In genomic region chrX:12568292-12568923, dm6 we compare ENCODE assay signal across 2 fruit fly cellular contexts.
TF ChIP-seq lines count a peak whose summit lies in the region.

hwt (minus strand) TSS chrX:12568452.

- TF ChIP-seq CTCF in S2 (optimal IDR thresholded peaks at IDR 0.05; lab: Kevin White, UChicago), result peak; percentile 11 to 39
- TF ChIP-seq CTCF in whole organism, embryonic (GFP tag; optimal IDR thresholded peaks at IDR 0.05; lab: Kevin White, UChicago), result peak; percentile 91

TF ChIP-seq in whole organism, embryonic, 481 proteins besides CTCF, POLR2A, EP300 and RAD21:
- TF ChIP-seq Med (GFP tag; lab: Kevin White, UChicago) (peak; percentile 55), CG11398 (GFP tag; optimal IDR thresholded peaks at IDR 0.05; lab: Kevin White, UChicago) (no peak), CG4617 (GFP tag; optimal IDR thresholded peaks at IDR 0.05; lab: Kevin White, UChicago; ENCODE audit: borderline replicate concordance) (no peak), CG15479 (GFP tag; optimal IDR thresholded peaks at IDR 0.05; lab: Kevin White, UChicago) (no peak), abd-A (tag; optimal IDR thresholded peaks at IDR 0.05; lab: Kevin White, UChicago) (peak; percentile 42), Doc2 (GFP tag; IDR thresholded peaks at IDR 0.05; lab: Robert Waterston, UW) (no peak), Lpt (GFP tag; optimal IDR thresholded peaks at IDR 0.05; lab: Kevin White, UChicago) (no peak), gcm2 (GFP tag; optimal IDR thresholded peaks at IDR 0.05; lab: Kevin White, UChicago) (no peak), CG31441 (GFP tag; IDR thresholded peaks at IDR 0.05; lab: Robert Waterston, UW) (no peak), Deaf1 (tag; optimal IDR thresholded peaks at IDR 0.05; lab: Kevin White, UChicago) (peak; percentile 93), Ptx1 (GFP tag; IDR thresholded peaks at IDR 0.05; lab: Robert Waterston, UW) (0 out of 2 replicates have a peak, but pooled peaks have one; percentile 7), B-H1 (GFP tag; IDR thresholded peaks at IDR 0.05; lab: Robert Waterston, UW) (no peak), CG5953 (GFP tag; IDR thresholded peaks at IDR 0.05; lab: Robert Waterston, UW) (no peak), CG18476 (GFP tag; optimal IDR thresholded peaks at IDR 0.05; lab: Kevin White, UChicago) (no peak), Dp (GFP tag; optimal IDR thresholded peaks at IDR 0.05; lab: Kevin White, UChicago) (no peak), CG33557 (GFP tag; optimal IDR thresholded peaks at IDR 0.05; lab: Kevin White, UChicago) (no peak), eve (GFP tag; optimal IDR thresholded peaks at IDR 0.05; lab: Kevin White, UChicago) (no peak), danr (GFP tag; IDR thresholded peaks at IDR 0.05; lab: Robert Waterston, UW) (no peak), fd64A (GFP tag; optimal IDR thresholded peaks at IDR 0.05; lab: Kevin White, UChicago) (no peak), HHEX (GFP tag; optimal IDR thresholded peaks at IDR 0.05; lab: Kevin White, UChicago) (no peak), yki (optimal IDR thresholded peaks at IDR 0.05; lab: Kevin White, UChicago) (no peak), Gug (GFP tag; IDR thresholded peaks at IDR 0.05; lab: Robert Waterston, UW) (no peak), ranshi (GFP tag; IDR thresholded peaks at IDR 0.05; lab: Robert Waterston, UW) (no peak), CG10267 (tag; optimal IDR thresholded peaks at IDR 0.05; lab: Kevin White, UChicago) (no peak), CG10979 (tag; optimal IDR thresholded peaks at IDR 0.05; lab: Kevin White, UChicago) (peak; percentile 87), CG3726 (GFP tag; IDR thresholded peaks at IDR 0.05; lab: Robert Waterston, UW) (no peak), Optix (GFP tag; IDR thresholded peaks at IDR 0.05; lab: Robert Waterston, UW) (no peak), chinmo (GFP tag; IDR thresholded peaks at IDR 0.05; lab: Robert Waterston, UW; ENCODE audit: partially characterized antibody) (no peak), scrt (GFP tag; optimal IDR thresholded peaks at IDR 0.05; lab: Kevin White, UChicago) (no peak), zf30C (GFP tag; optimal IDR thresholded peaks at IDR 0.05; lab: Kevin White, UChicago) (no peak), Bdp1 (GFP tag; optimal IDR thresholded peaks at IDR 0.05; lab: Kevin White, UChicago) (no peak), tgo (GFP tag; IDR thresholded peaks at IDR 0.05; lab: Robert Waterston, UW) (no peak), kni (GFP tag; optimal IDR thresholded peaks at IDR 0.05; lab: Kevin White, UChicago) (no peak), eyg (GFP tag; optimal IDR thresholded peaks at IDR 0.05; lab: Kevin White, UChicago) (no peak), CG1602 (GFP tag; optimal IDR thresholded peaks at IDR 0.05; lab: Kevin White, UChicago) (no peak), TFAM (GFP tag; optimal IDR thresholded peaks at IDR 0.05; lab: Kevin White, UChicago) (no peak), nerfin-2 (GFP tag; IDR thresholded peaks at IDR 0.05; lab: Robert Waterston, UW; ENCODE audit: partially characterized antibody) (no peak), CG30431 (GFP tag; optimal IDR thresholded peaks at IDR 0.05; lab: Kevin White, UChicago) (no peak), pzg (GFP tag; optimal IDR thresholded peaks at IDR 0.05; lab: Kevin White, UChicago) (peak; percentile 11), CG11093 (GFP tag; IDR thresholded peaks at IDR 0.05; lab: Robert Waterston, UW) (no peak), CG2678 (tag; optimal IDR thresholded peaks at IDR 0.05; lab: Kevin White, UChicago) (no peak), CG15514 (GFP tag; optimal IDR thresholded peaks at IDR 0.05; lab: Kevin White, UChicago) (no peak), luna (GFP tag; optimal IDR thresholded peaks at IDR 0.05; lab: Kevin White, UChicago) (no peak), CG7963 (GFP tag; IDR thresholded peaks at IDR 0.05; lab: Robert Waterston, UW; ENCODE audit: partially characterized antibody) (no peak), hth (optimal IDR thresholded peaks at IDR 0.05; lab: Kevin White, UChicago) (no peak), CG11723 (GFP tag; optimal IDR thresholded peaks at IDR 0.05; lab: Kevin White, UChicago) (no peak), CG16813 (GFP tag; IDR thresholded peaks at IDR 0.05; lab: Robert Waterston, UW; ENCODE audit: partially characterized antibody) (no peak), ewg (GFP tag; optimal IDR thresholded peaks at IDR 0.05; lab: Kevin White, UChicago) (peak; percentile 88), HLHmδ (GFP tag; optimal IDR thresholded peaks at IDR 0.05; lab: Kevin White, UChicago) (no peak), Dref (GFP tag; IDR thresholded peaks at IDR 0.05; lab: Robert Waterston, UW) (no peak), Dip2 (GFP tag; IDR thresholded peaks at IDR 0.05; lab: Robert Waterston, UW) (peak; percentile 85)
